Fruit fly (Drosophila melanogaster): ENCODE results near the gene CG4404.

DNA sequence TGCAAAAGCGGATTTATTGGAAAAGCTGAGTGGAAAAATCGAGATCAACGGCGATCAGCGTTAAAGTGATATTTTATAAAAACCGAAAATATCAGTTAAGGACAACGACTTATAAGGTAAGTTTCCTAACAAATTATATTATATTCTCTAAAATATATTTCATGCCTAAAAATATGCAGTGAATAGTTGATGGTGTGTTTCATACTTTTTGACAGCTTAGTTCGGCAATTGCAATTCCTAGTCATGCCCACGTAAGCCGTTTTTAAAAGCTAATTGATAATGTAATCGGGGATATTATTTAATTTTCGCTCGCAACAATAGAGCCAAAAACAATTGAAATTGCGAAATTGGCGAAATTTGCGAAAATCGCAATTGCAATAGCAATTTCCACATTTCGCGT lies 13.8 kb upstream of the CG4404 start:
- no peak for TF ChIP-seq Ets98B (GFP tag; IDR thresholded peaks at IDR 0.05)
- no peak for TF ChIP-seq CG15710 (tag; optimal IDR thresholded peaks at IDR 0.05)
- no peak for TF ChIP-seq D1 (tag; optimal IDR thresholded peaks at IDR 0.05)
- TF ChIP-seq CG13204 (GFP tag; optimal IDR thresholded peaks at IDR 0.05) = no peak
- TF ChIP-seq CG4496 (GFP tag; IDR thresholded peaks at IDR 0.05) = no peak
- TF ChIP-seq CG12605 (GFP tag; IDR thresholded peaks at IDR 0.05) = no peak
- no peak for TF ChIP-seq EcR (GFP tag; optimal IDR thresholded peaks at IDR 0.05)
- TF ChIP-seq fd96Ca (GFP tag; IDR thresholded peaks at IDR 0.05) = no peak
- no peak for TF ChIP-seq CG17806 (tag; optimal IDR thresholded peaks at IDR 0.05)
- TF ChIP-seq CG9948 (tag; optimal IDR thresholded peaks at IDR 0.05) = no peak
- TF ChIP-seq CG34367 (tag; optimal IDR thresholded peaks at IDR 0.05) = no peak
- TF ChIP-seq CG32121 (GFP tag; IDR thresholded peaks at IDR 0.05) = no peak
- no peak for TF ChIP-seq CG10348 (GFP tag; IDR thresholded peaks at IDR 0.05)
- no peak for TF ChIP-seq Pif1B (GFP tag; optimal IDR thresholded peaks at IDR 0.05)
